Worm (Caenorhabditis elegans) whole organism, L2 larva: ENCODE measurements around the gene dcap-1.

ENCODE experiments used
- C34F6.9 ChIP-seq: fragments of 150-350 bp; optimal IDR thresholded peaks from 2 replicates; lab custom pipeline; 2014; ENCODE audit warnings: missing biosample characterization, missing genetic modification characterization
- F13H6.1 ChIP-seq: sonication (generic microtip); optimal IDR thresholded peaks from 2 replicates; lab custom pipeline; 2016; ENCODE audit warnings: missing genetic modification characterization, missing compliant biosample characterization
- R02D3.7 ChIP-seq: fragments of 150-350 bp; optimal IDR thresholded peaks from 2 replicates; lab custom pipeline; 2014; ENCODE audit warnings: missing biosample characterization, missing genetic modification characterization
- Y55F3AM.14 ChIP-seq: fragments of 200-800 bp; sonication (Bioruptor generic); optimal IDR thresholded peaks from 2 replicates; lab custom pipeline; 2018; ENCODE audit warnings: mild to moderate bottlenecking, missing genetic modification characterization, missing compliant biosample characterization
- alr-1 ChIP-seq: fragments of 150-350 bp; optimal IDR thresholded peaks from 2 replicates; lab custom pipeline; 2014; ENCODE audit warnings: missing biosample characterization, missing genetic modification characterization
- aly-2 ChIP-seq: fragments of 150-350 bp; optimal IDR thresholded peaks from 2 replicates; lab custom pipeline; 2014; ENCODE audit warnings: missing biosample characterization, missing genetic modification characterization
- ama-1 ChIP-seq: fragments of 150-350 bp; optimal IDR thresholded peaks from 2 replicates; lab custom pipeline; 2018; ENCODE audit warnings: inconsistent platforms
- blmp-1 ChIP-seq: sonication (generic microtip); optimal IDR thresholded peaks from 2 replicates; lab custom pipeline; 2017; ENCODE audit warnings: missing genetic modification characterization, mild to moderate bottlenecking, missing compliant biosample characterization, antibody characterized with exemption, moderate library complexity; ENCODE audit not compliant: insufficient read depth
- ceh-16 ChIP-seq: fragments of 150-350 bp; optimal IDR thresholded peaks from 2 replicates; lab custom pipeline; 2014; ENCODE audit warnings: missing biosample characterization, missing genetic modification characterization
- crh-2 ChIP-seq: sonication (generic microtip); optimal IDR thresholded peaks from 2 replicates; lab custom pipeline; 2017; ENCODE audit warnings: missing biosample characterization, missing genetic modification characterization
- dmd-4 ChIP-seq: sonication (generic microtip); optimal IDR thresholded peaks from 2 replicates; lab custom pipeline; 2017; ENCODE audit warnings: missing biosample characterization, missing genetic modification characterization
- egl-27 ChIP-seq: sonication (generic microtip); optimal IDR thresholded peaks from 3 replicates; lab custom pipeline; 2017; ENCODE audit warnings: missing biosample characterization, missing genetic modification reagents, missing genetic modification characterization
- elt-1 ChIP-seq: fragments of 150-350 bp; optimal IDR thresholded peaks from 2 replicates; lab custom pipeline; 2014; ENCODE audit warnings: missing biosample characterization, missing genetic modification characterization
- elt-3 ChIP-seq: sonication (generic microtip); optimal IDR thresholded peaks from 2 replicates; lab custom pipeline; 2017; ENCODE audit warnings: missing biosample characterization, missing genetic modification characterization
- fos-1 ChIP-seq: fragments of 150-350 bp; optimal IDR thresholded peaks from 2 replicates; lab custom pipeline; 2014; ENCODE audit warnings: missing biosample characterization, missing genetic modification characterization
- gmeb-1 ChIP-seq: fragments of 150-350 bp; optimal IDR thresholded peaks from 2 replicates; lab custom pipeline; 2014; ENCODE audit warnings: missing biosample characterization, missing genetic modification characterization
- lin-11 ChIP-seq: fragments of 150-350 bp; sonication (generic microtip); optimal IDR thresholded peaks from 2 replicates; lab custom pipeline; 2014; ENCODE audit warnings: missing biosample characterization, missing genetic modification characterization, inconsistent platforms, mixed read lengths
- lin-13 ChIP-seq: fragments of 150-350 bp; optimal IDR thresholded peaks from 2 replicates; lab custom pipeline; 2014; ENCODE audit warnings: missing biosample characterization, missing genetic modification reagents, missing genetic modification characterization
- lin-39 ChIP-seq: fragments of 150-350 bp; optimal IDR thresholded peaks from 2 replicates; lab custom pipeline; 2014; ENCODE audit warnings: missing biosample characterization, missing genetic modification reagents, missing genetic modification characterization
- lsy-2 ChIP-seq, 2 experiments: fragments of 150-350 bp in 1 of 2; sonication (generic microtip) in 1 of 2; optimal IDR thresholded peaks; 2 replicates each; lab custom pipeline; 2014 to 2017; ENCODE audit warnings: missing biosample characterization in 2 of 2, missing genetic modification characterization in 2 of 2
- mbf-1 ChIP-seq: sonication (generic microtip); optimal IDR thresholded peaks from 2 replicates; lab custom pipeline; 2017; ENCODE audit warnings: missing biosample characterization, missing genetic modification characterization
- mdl-1 ChIP-seq, 2 experiments: fragments of 150-350 bp in 1 of 2; sonication (generic microtip) in 1 of 2; optimal IDR thresholded peaks; 2 replicates each; lab custom pipeline; 2017; ENCODE audit warnings: missing biosample characterization in 2 of 2, missing genetic modification characterization in 2 of 2
- nhr-11 ChIP-seq: fragments of 150-350 bp; optimal IDR thresholded peaks from 2 replicates; lab custom pipeline; 2014; ENCODE audit warnings: missing biosample characterization, missing genetic modification characterization
- nhr-12 ChIP-seq: fragments of 150-350 bp; optimal IDR thresholded peaks from 2 replicates; lab custom pipeline; 2014; ENCODE audit warnings: missing biosample characterization, missing genetic modification characterization
- nhr-129 ChIP-seq: fragments of 150-350 bp; optimal IDR thresholded peaks from 2 replicates; lab custom pipeline; 2014; ENCODE audit warnings: missing biosample characterization, missing genetic modification characterization
- nhr-21 ChIP-seq: fragments of 150-350 bp; optimal IDR thresholded peaks from 2 replicates; lab custom pipeline; 2014; ENCODE audit warnings: missing biosample characterization, missing genetic modification characterization
- nhr-23 ChIP-seq: fragments of 150-350 bp; optimal IDR thresholded peaks from 2 replicates; lab custom pipeline; 2014; ENCODE audit warnings: missing biosample characterization, missing genetic modification reagents, missing genetic modification characterization
- nhr-237 ChIP-seq: fragments of 150-350 bp; optimal IDR thresholded peaks from 2 replicates; lab custom pipeline; 2014; ENCODE audit warnings: missing biosample characterization, missing genetic modification characterization
- nhr-25 ChIP-seq: fragments of 150-350 bp; sonication (generic microtip); optimal IDR thresholded peaks from 3 replicates; lab custom pipeline; 2014; ENCODE audit warnings: missing biosample characterization, missing genetic modification characterization
- nhr-6 ChIP-seq: fragments of 150-350 bp; optimal IDR thresholded peaks from 2 replicates; lab custom pipeline; 2014; ENCODE audit warnings: missing biosample characterization, missing genetic modification characterization
- peb-1 ChIP-seq: fragments of 150-350 bp; optimal IDR thresholded peaks from 2 replicates; lab custom pipeline; 2014; ENCODE audit warnings: missing biosample characterization, missing genetic modification characterization
- sem-4 ChIP-seq: fragments of 150-350 bp; optimal IDR thresholded peaks from 2 replicates; lab custom pipeline; 2014; ENCODE audit warnings: missing biosample characterization, missing genetic modification reagents, missing genetic modification characterization
- sma-3 ChIP-seq: sonication (generic microtip); optimal IDR thresholded peaks from 2 replicates; lab custom pipeline; 2016; ENCODE audit warnings: missing genetic modification reagents, missing genetic modification characterization, missing compliant biosample characterization
- sma-9 ChIP-seq, 2 experiments: fragments of 150-350 bp in 1 of 2; sonication (generic microtip) in 1 of 2; optimal IDR thresholded peaks; 2 replicates each; lab custom pipeline; 2014 to 2016; ENCODE audit warnings: missing genetic modification characterization in 2 of 2, mild to moderate bottlenecking in 1 of 2, missing biosample characterization in 1 of 2, missing compliant biosample characterization in 1 of 2, missing genetic modification reagents in 1 of 2, moderate library complexity in 1 of 2
- snpc-4 ChIP-seq: fragments of 150-350 bp; optimal IDR thresholded peaks from 2 replicates; lab custom pipeline; 2014; ENCODE audit warnings: missing biosample characterization, missing genetic modification characterization
- unc-39 ChIP-seq: fragments of 150-350 bp; optimal IDR thresholded peaks from 2 replicates; lab custom pipeline; 2014; ENCODE audit warnings: missing biosample characterization, missing genetic modification characterization
- unc-55 ChIP-seq: fragments of 150-350 bp; sonication (generic microtip); optimal IDR thresholded peaks from 3 replicates; lab custom pipeline; 2014; ENCODE audit warnings: missing biosample characterization, missing genetic modification reagents, missing genetic modification characterization
- unc-62 ChIP-seq: fragments of 150-350 bp; optimal IDR thresholded peaks from 2 replicates; lab custom pipeline; 2014; ENCODE audit warnings: missing biosample characterization, missing genetic modification reagents, missing genetic modification characterization
- ztf-11 ChIP-seq: sonication (generic microtip); optimal IDR thresholded peaks from 2 replicates; lab custom pipeline; 2017; ENCODE audit warnings: missing biosample characterization, missing genetic modification characterization
- ztf-4 ChIP-seq: fragments of 150-350 bp; optimal IDR thresholded peaks from 2 replicates; lab custom pipeline; 2014; ENCODE audit warnings: missing biosample characterization, missing genetic modification characterization

dcap-1 gene

DNA sequence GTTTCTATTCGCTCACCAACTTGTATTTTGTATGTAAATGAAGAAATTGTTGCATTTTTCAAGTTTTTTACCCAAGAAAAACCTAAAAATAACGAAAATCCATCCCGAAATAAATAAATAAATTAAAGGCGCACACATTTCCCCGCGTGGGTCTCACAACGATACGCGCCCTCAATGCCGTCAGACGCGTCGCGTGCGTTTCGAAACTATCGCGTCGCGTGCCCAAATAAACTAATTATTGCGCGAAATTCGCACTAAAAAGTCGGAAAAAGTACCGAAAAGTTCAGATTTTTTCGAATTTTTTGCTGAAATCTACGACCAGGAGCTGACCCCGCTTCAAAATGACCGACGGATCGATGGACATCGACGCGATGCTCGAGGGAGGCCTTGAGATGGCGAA, 42.1 kb downstream of the dcap-1 start, which contains the start of gene rbm-39 (continued):
- TF ChIP-seq lin-39 (tag; lab: Kevin White, UChicago) (no peak), elt-1 (no peak), ztf-11 (tag; lab: Kevin White, UChicago) (no peak), alr-1 (no peak), ceh-16 (tag; lab: Kevin White, UChicago) (peak; percentile 26), dmd-4 (tag; lab: Kevin White, UChicago) (no peak), snpc-4 (tag; lab: Kevin White, UChicago) (peak; percentile 52), lin-13 (GFP tag; lab: Kevin White, UChicago) (peak; percentile 87), nhr-21 (peak; percentile 70), nhr-25 (tag; lab: Kevin White, UChicago) (peak; percentile 68), unc-62 (GFP tag; lab: Kevin White, UChicago) (no peak), unc-39 (tag; lab: Kevin White, UChicago) (no peak), mbf-1 (tag; lab: Kevin White, UChicago) (no peak), peb-1 (tag; lab: Kevin White, UChicago) (no peak), aly-2 (tag; lab: Kevin White, UChicago) (no peak), crh-2 (peak; percentile 84), elt-3 (tag; lab: Kevin White, UChicago) (no peak), ama-1 (lab: Kevin White, UChicago) (peak; percentile 59), nhr-237 (tag; lab: Kevin White, UChicago) (no peak), mdl-1 (tag; optimal IDR thresholded peaks at IDR 0.05; lab: Kevin White, UChicago) (peak in 1 of 2 experiments; percentile 59), gmeb-1 (tag; lab: Kevin White, UChicago) (peak; percentile 82)

DNA sequence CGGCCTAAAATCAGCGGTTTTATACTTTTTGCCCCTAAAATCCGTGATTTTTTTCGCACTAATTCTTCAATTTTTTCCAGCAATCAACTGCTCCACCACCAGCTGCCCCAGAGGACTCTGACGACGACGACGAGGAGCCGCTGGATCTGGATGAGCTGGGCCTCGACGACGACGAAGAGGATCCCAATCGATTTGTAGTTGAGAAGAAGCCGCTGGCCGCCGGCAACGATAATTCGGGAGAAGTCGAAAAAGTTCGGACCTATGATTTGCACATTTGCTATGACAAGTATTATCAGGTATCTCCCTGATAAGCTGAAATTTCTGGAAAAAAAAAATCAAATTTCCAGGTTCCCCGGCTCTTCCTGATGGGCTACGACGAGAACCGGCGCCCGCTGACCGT, 42.8 kb downstream of the dcap-1 start:
- no peak for TF ChIP-seq sem-4 (tag; lab: Kevin White, UChicago)
- no peak for TF ChIP-seq F13H6.1
- TF ChIP-seq dmd-4 (tag; lab: Kevin White, UChicago) = no peak
- no peak for TF ChIP-seq ama-1 (lab: Kevin White, UChicago)
- TF ChIP-seq Y55F3AM.14 = no peak
- no peak for TF ChIP-seq blmp-1
- no peak for TF ChIP-seq elt-3 (tag; lab: Kevin White, UChicago)
- TF ChIP-seq ztf-4 (tag; lab: Kevin White, UChicago) = no peak
- no peak for TF ChIP-seq lin-11 (tag; lab: Kevin White, UChicago)
- no peak for TF ChIP-seq snpc-4 (tag; lab: Kevin White, UChicago)
- TF ChIP-seq nhr-25 (tag; lab: Kevin White, UChicago) = no peak
- no peak for TF ChIP-seq C34F6.9 (tag; lab: Kevin White, UChicago)
- TF ChIP-seq nhr-23 (tag; lab: Kevin White, UChicago) = no peak
- no peak for TF ChIP-seq nhr-6 (tag; lab: Kevin White, UChicago)
- no peak for TF ChIP-seq nhr-11 (tag; lab: Kevin White, UChicago)

DNA sequence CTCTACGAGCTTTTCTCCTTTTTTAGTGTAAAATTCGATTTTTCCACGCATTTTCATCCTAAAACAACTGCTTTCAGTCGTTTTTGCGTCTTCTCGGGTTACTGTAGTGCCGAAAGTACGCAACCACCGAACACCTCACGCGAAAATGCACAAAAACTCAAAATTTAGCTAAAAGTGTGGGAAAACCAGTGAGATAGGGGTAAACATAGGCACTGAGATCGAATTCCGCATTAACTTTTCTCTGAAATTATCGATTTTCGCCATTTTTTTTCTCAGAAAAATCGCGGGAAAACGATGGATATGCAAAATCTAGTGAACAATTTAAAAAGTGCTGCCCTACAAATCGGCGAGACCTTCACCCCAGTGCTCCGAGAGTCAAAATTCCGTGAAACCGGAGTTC, 44.4 kb downstream of the dcap-1 start, which contains the start of gene atg-3:
Gene atg-3, plus strand, starts transcription at position 301 of the 400 bp plus-strand sequence.
- TF ChIP-seq nhr-237 (tag; lab: Kevin White, UChicago) (no peak), mbf-1 (tag; lab: Kevin White, UChicago) (no peak), snpc-4 (tag; lab: Kevin White, UChicago) (no peak), ztf-4 (tag; lab: Kevin White, UChicago) (no peak), mdl-1 (tag; optimal IDR thresholded peaks at IDR 0.05; lab: Kevin White, UChicago) (no peak), ama-1 (lab: Kevin White, UChicago) (no peak), nhr-12 (no peak), nhr-6 (tag; lab: Kevin White, UChicago) (no peak), lin-13 (GFP tag; lab: Kevin White, UChicago) (no peak), gmeb-1 (tag; lab: Kevin White, UChicago) (no peak), F13H6.1 (no peak), nhr-11 (tag; lab: Kevin White, UChicago) (no peak), nhr-129 (tag; lab: Kevin White, UChicago) (no peak), sem-4 (tag; lab: Kevin White, UChicago) (no peak), C34F6.9 (tag; lab: Kevin White, UChicago) (no peak), lin-39 (tag; lab: Kevin White, UChicago) (no peak), crh-2 (no peak), sma-9 (GFP tag; optimal IDR thresholded peaks at IDR 0.05; lab: Kevin White, UChicago) (no peak), sma-9 (tag; optimal IDR thresholded peaks at IDR 0.05; lab: Kevin White, UChicago) (no peak), ztf-11 (tag; lab: Kevin White, UChicago) (no peak)

DNA sequence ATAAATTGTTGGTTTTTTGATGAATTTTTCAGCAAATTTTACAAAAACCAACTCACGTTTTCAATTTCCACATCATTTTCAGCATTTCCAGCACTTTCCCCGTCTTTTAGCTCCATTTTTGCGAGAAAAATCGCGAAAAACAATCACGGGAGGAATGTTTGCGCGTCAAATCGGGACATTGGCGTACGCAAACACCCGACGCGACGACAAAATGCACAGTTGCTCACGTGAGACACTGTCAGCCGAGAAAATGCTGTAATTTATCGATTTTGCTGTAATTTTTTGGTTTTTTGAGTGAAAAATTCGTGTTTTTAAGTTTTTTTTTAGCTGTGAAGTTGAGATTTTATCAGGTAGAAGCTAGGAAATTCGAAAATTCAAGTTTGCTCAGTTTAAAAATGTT, 45.0 kb downstream of the dcap-1 start, which contains the start of gene Y55F3AM.9:
Gene Y55F3AM.9, minus strand, starts transcription at position 189 of the 400 bp plus-strand sequence.
- TF ChIP-seq sma-3 (GFP tag; lab: Kevin White, UChicago) (no peak), egl-27 (tag; lab: Kevin White, UChicago) (no peak), ama-1 (lab: Kevin White, UChicago) (peak; percentile 18), blmp-1 (no peak), fos-1 (tag; lab: Kevin White, UChicago) (peak; percentile 27), C34F6.9 (tag; lab: Kevin White, UChicago) (peak; percentile 66), nhr-6 (tag; lab: Kevin White, UChicago) (no peak), gmeb-1 (tag; lab: Kevin White, UChicago) (peak; percentile 34), crh-2 (peak; percentile 20), unc-55 (GFP tag; lab: Kevin White, UChicago) (peak; percentile 64), lsy-2 (tag; optimal IDR thresholded peaks at IDR 0.05; lab: Kevin White, UChicago) (peak; percentile 33 to 76), nhr-129 (tag; lab: Kevin White, UChicago) (peak; percentile 42), nhr-25 (tag; lab: Kevin White, UChicago) (no peak), R02D3.7 (no peak)
